ENCODE assay signal across 1 worm cellular context in genomic region chrX:15613745-15614229, ce11.
TF ChIP-seq lines count a peak whose summit lies in the region.

Gene K09E9.3, minus strand, starts transcription at chrX:15613795.

TF ChIP-seq in whole organism, L1 larva, 84 proteins besides CTCF, POLR2A, EP300 and RAD21 (continued from another document):
- TF ChIP-seq lin-15B (tag; optimal IDR thresholded peaks at IDR 0.05; lab: Kevin White, UChicago) (no peak), efl-1 (optimal IDR thresholded peaks at IDR 0.05; lab: Kevin White, UChicago) (no peak), efl-1 (GFP tag; optimal IDR thresholded peaks at IDR 0.05 in 1 of 2; lab: Kevin White, UChicago) (no peak), ceh-63 (GFP tag; optimal IDR thresholded peaks at IDR 0.05; lab: Kevin White, UChicago) (no peak), elt-2 (tag; optimal IDR thresholded peaks at IDR 0.05; lab: Kevin White, UChicago) (no peak), rnt-1 (tag; optimal IDR thresholded peaks at IDR 0.05; lab: Kevin White, UChicago) (no peak), C04F5.9 (tag; optimal IDR thresholded peaks at IDR 0.05; lab: Kevin White, UChicago) (no peak), C34B4.2 (tag; optimal IDR thresholded peaks at IDR 0.05; lab: Kevin White, UChicago) (no peak), lsy-2 (tag; optimal IDR thresholded peaks at IDR 0.05; lab: Kevin White, UChicago) (peak in 1 of 2 experiments; percentile 16), jun-1 (tag; optimal IDR thresholded peaks at IDR 0.05; lab: Kevin White, UChicago) (no peak), fkh-10 (GFP tag; optimal IDR thresholded peaks at IDR 0.05; lab: Kevin White, UChicago) (no peak), nhr-47 (tag; optimal IDR thresholded peaks at IDR 0.05; lab: Kevin White, UChicago) (peak; percentile 24), nhr-19 (GFP tag; conservative IDR thresholded peaks at IDR 0.05; lab: Robert Waterston, UW) (no peak), unc-86 (tag; optimal IDR thresholded peaks at IDR 0.05; lab: Kevin White, UChicago) (no peak), nhr-71 (tag; optimal IDR thresholded peaks at IDR 0.05; lab: Kevin White, UChicago) (peak; percentile 14), alr-1 (tag; optimal IDR thresholded peaks at IDR 0.05; lab: Kevin White, UChicago; ENCODE audit: borderline replicate concordance) (no peak), fkh-8 (tag; optimal IDR thresholded peaks at IDR 0.05; lab: Kevin White, UChicago) (peak; percentile 12), ets-5 (GFP tag; IDR thresholded peaks at IDR 0.05; lab: Robert Waterston, UW) (no peak), ceh-88 (GFP tag; IDR thresholded peaks at IDR 0.05; lab: Robert Waterston, UW) (no peak), unc-30 (tag; optimal IDR thresholded peaks at IDR 0.05; lab: Kevin White, UChicago) (no peak), aly-2 (tag; optimal IDR thresholded peaks at IDR 0.05; lab: Kevin White, UChicago) (no peak), dsc-1 (tag; optimal IDR thresholded peaks at IDR 0.05; lab: Kevin White, UChicago) (peak; percentile 28), lin-14 (GFP tag; optimal IDR thresholded peaks at IDR 0.05; lab: Kevin White, UChicago) (peak; percentile 14), grh-1 (GFP tag; IDR thresholded peaks at IDR 0.05; lab: Robert Waterston, UW) (no peak), lir-3 (tag; optimal IDR thresholded peaks at IDR 0.05; lab: Kevin White, UChicago; ENCODE audit: poor library complexity) (no peak), lin-13 (GFP tag; optimal IDR thresholded peaks at IDR 0.05; lab: Kevin White, UChicago) (no peak)
